Worm (Caenorhabditis elegans) whole organism, L4/young adult: Measurements from ENCODE around the gene F32D8.4.
A peak's percentile ranks its signal among the peaks of the same experiment; 100 is the strongest.

ENCODE experiments used
- W03F9.2 ChIP-seq: fragments of 150-350 bp; optimal IDR thresholded peaks from 2 replicates; lab custom pipeline; 2014; ENCODE audit warnings: missing biosample characterization, missing genetic modification characterization
- dao-5 ChIP-seq: sonication (generic microtip); optimal IDR thresholded peaks from 2 replicates; lab custom pipeline; 2016; ENCODE audit warnings: missing genotype, missing genetic modification characterization, moderate library complexity, missing compliant biosample characterization
- him-1 ChIP-seq: sonication (generic microtip); optimal IDR thresholded peaks from 2 replicates; lab custom pipeline; 2016; ENCODE audit warnings: missing genotype, missing genetic modification reagents, missing genetic modification characterization, missing compliant biosample characterization

ce11 chrV:10871457-10871861, 21.9 kb downstream of the F32D8.4 start:
- TF ChIP-seq W03F9.2 (tag; lab: Kevin White, UChicago) (peak; percentile 25), dao-5 (tag; lab: Kevin White, UChicago) (no peak), him-1 (tag; lab: Kevin White, UChicago) (peak; percentile 88)
